Worm (Caenorhabditis elegans): ENCODE data around the gene fbxa-148.

fbxa-148 gene

ce11 chrV:16954766-16955165 lies 15.9 kb downstream of the fbxa-148 start, which contains the start of gene srh-206:
Gene srh-206 (minus strand): TSS chrV:16954866.
- TF ChIP-seq nhr-12 (tag; optimal IDR thresholded peaks at IDR 0.05): no peak
- TF ChIP-seq lsy-2 (tag; optimal IDR thresholded peaks at IDR 0.05): no peak
- TF ChIP-seq mls-2 (tag; optimal IDR thresholded peaks at IDR 0.05): no peak
- no peak for TF ChIP-seq flh-1 (GFP tag; optimal IDR thresholded peaks at IDR 0.05)

ce11 chrV:16956229-16956628 lies 17.4 kb downstream of the fbxa-148 start, which contains the start of gene clec-239:
Gene clec-239 (plus strand): TSS chrV:16956529.
- TF ChIP-seq cnd-1 (tag; optimal IDR thresholded peaks at IDR 0.05) (no peak), mab-5 (tag; optimal IDR thresholded peaks at IDR 0.05) (no peak), ces-1 (GFP tag; optimal IDR thresholded peaks at IDR 0.05) (no peak), nhr-76 (tag; optimal IDR thresholded peaks at IDR 0.05) (no peak), M03D4.4 (tag; optimal IDR thresholded peaks at IDR 0.05) (no peak), blmp-1 (tag; optimal IDR thresholded peaks at IDR 0.05) (no peak), unc-62 (GFP tag; optimal IDR thresholded peaks at IDR 0.05) (no peak), mls-2 (tag; optimal IDR thresholded peaks at IDR 0.05) (no peak), snpc-4 (tag; optimal IDR thresholded peaks at IDR 0.05) (no peak)

ce11 chrV:16958975-16959374 lies 20.1 kb downstream of the fbxa-148 start:
- no peak for TF ChIP-seq sem-2 (GFP tag; optimal IDR thresholded peaks at IDR 0.05)

ce11 chrV:16965655-16966054 lies 26.8 kb downstream of the fbxa-148 start, which contains the start of gene efl-1:
Gene efl-1 (minus strand): TSS chrV:16965675.
- TF ChIP-seq lsy-2 (tag; optimal IDR thresholded peaks at IDR 0.05) (peak; percentile 82), sem-2 (GFP tag; optimal IDR thresholded peaks at IDR 0.05) (no peak), pha-4 (tag; optimal IDR thresholded peaks at IDR 0.05) (peak; percentile 58), nhr-12 (tag; optimal IDR thresholded peaks at IDR 0.05) (no peak), ceh-39 (tag; optimal IDR thresholded peaks at IDR 0.05) (peak; percentile 31), nhr-2 (tag; optimal IDR thresholded peaks at IDR 0.05) (no peak), nhr-237 (tag; optimal IDR thresholded peaks at IDR 0.05) (peak; percentile 88), bed-3 (GFP tag; optimal IDR thresholded peaks at IDR 0.05) (no peak), ceh-43 (GFP tag; optimal IDR thresholded peaks at IDR 0.05) (no peak), nhr-28 (tag; optimal IDR thresholded peaks at IDR 0.05) (no peak), ces-1 (GFP tag; optimal IDR thresholded peaks at IDR 0.05) (peak; percentile 96), sptf-1 (tag; optimal IDR thresholded peaks at IDR 0.05) (peak; percentile 37), flh-1 (GFP tag; optimal IDR thresholded peaks at IDR 0.05) (no peak), ceh-83 (GFP tag; optimal IDR thresholded peaks at IDR 0.05) (no peak), mep-1 (tag; optimal IDR thresholded peaks at IDR 0.05) (peak; percentile 98), tbx-8 (GFP tag; optimal IDR thresholded peaks at IDR 0.05) (no peak), mls-2 (tag; optimal IDR thresholded peaks at IDR 0.05) (no peak), unc-62 (GFP tag; optimal IDR thresholded peaks at IDR 0.05) (peak; percentile 36), unc-120 (tag; optimal IDR thresholded peaks at IDR 0.05; ENCODE audit: poor library complexity, severe bottlenecking) (no peak), elt-3 (tag; optimal IDR thresholded peaks at IDR 0.05) (peak; percentile 47), blmp-1 (tag; optimal IDR thresholded peaks at IDR 0.05) (no peak), lin-13 (tag; optimal IDR thresholded peaks at IDR 0.05) (peak; percentile 88), elt-1 (tag; optimal IDR thresholded peaks at IDR 0.05; ENCODE audit: borderline replicate concordance, insufficient read depth) (no peak), mab-5 (tag; optimal IDR thresholded peaks at IDR 0.05) (peak; percentile 52), hlh-1 (tag; optimal IDR thresholded peaks at IDR 0.05) (peak; percentile 33), nhr-76 (tag; optimal IDR thresholded peaks at IDR 0.05) (no peak), M03D4.4 (tag; optimal IDR thresholded peaks at IDR 0.05) (no peak), drap-1 (GFP tag; optimal IDR thresholded peaks at IDR 0.05) (peak; percentile 77), unc-39 (tag; optimal IDR thresholded peaks at IDR 0.05) (no peak), zip-8 (tag; optimal IDR thresholded peaks at IDR 0.05) (no peak), ztf-11 (tag; optimal IDR thresholded peaks at IDR 0.05) (peak; percentile 37), lin-32 (GFP tag; optimal IDR thresholded peaks at IDR 0.05) (no peak), cnd-1 (tag; optimal IDR thresholded peaks at IDR 0.05) (no peak), ham-2 (GFP tag; optimal IDR thresholded peaks at IDR 0.05) (no peak), snpc-4 (tag; optimal IDR thresholded peaks at IDR 0.05) (no peak)

All from whole organism, mixed stage, embryonic.